Fruit fly (Drosophila melanogaster): ENCODE data around the gene Acbp6.

dm6 chr3L:7149388-7149787 is 20.7 kb downstream of the Acbp6 start:
- TF ChIP-seq brk (GFP tag; optimal IDR thresholded peaks at IDR 0.05) (no peak), Hr78 (GFP tag; optimal IDR thresholded peaks at IDR 0.05) (no peak), N (GFP tag; optimal IDR thresholded peaks at IDR 0.05) (no peak), OdsH (GFP tag; optimal IDR thresholded peaks at IDR 0.05) (no peak), h (GFP tag; optimal IDR thresholded peaks at IDR 0.05) (no peak), ey (GFP tag; optimal IDR thresholded peaks at IDR 0.05) (no peak), psq (GFP tag; optimal IDR thresholded peaks at IDR 0.05) (no peak), Jra (GFP tag; optimal IDR thresholded peaks at IDR 0.05) (no peak), GATAd (GFP tag; optimal IDR thresholded peaks at IDR 0.05) (no peak), HLH106 (tag; optimal IDR thresholded peaks at IDR 0.05) (no peak), Rel (GFP tag; optimal IDR thresholded peaks at IDR 0.05) (no peak), Rel (tag; optimal IDR thresholded peaks at IDR 0.05) (no peak)

Measured in whole organism, wandering third instar larva.